Fruit fly (Drosophila melanogaster) whole organism, wandering third instar larva: ENCODE results near the gene hkb.

Experiments used
- Dif ChIP-seq: fragments of 200-275, 200-300 bp; sonication (Bioruptor generic); optimal IDR thresholded peaks from 2 replicates; lab custom pipeline; 2018; ENCODE audit warnings: missing biosample characterization, missing genetic modification characterization; ENCODE audit not compliant: partially characterized antibody
- Hnf4 ChIP-seq: fragments of 200-800 bp; sonication (Bioruptor generic); optimal IDR thresholded peaks from 2 replicates; lab custom pipeline; 2016; ENCODE audit warnings: missing biosample characterization, mild to moderate bottlenecking, missing genetic modification characterization
- Hr83 ChIP-seq: fragments of 200-300 bp; sonication (Bioruptor generic); optimal IDR thresholded peaks from 2 replicates; lab custom pipeline; 2016; ENCODE audit warnings: missing biosample characterization, mild to moderate bottlenecking, missing genetic modification characterization, moderate library complexity; ENCODE audit not compliant: poor library complexity, severe bottlenecking
- Jra ChIP-seq: sonication (Bioruptor generic); optimal IDR thresholded peaks from 2 replicates; lab custom pipeline; 2016; ENCODE audit warnings: missing biosample characterization, missing genetic modification characterization
- Myc ChIP-seq: fragments of >200 bp; optimal IDR thresholded peaks from 2 replicates; lab custom pipeline; 2017
- OdsH ChIP-seq: fragments of 200-800 bp; sonication (Bioruptor generic); optimal IDR thresholded peaks from 2 replicates; lab custom pipeline; 2016; ENCODE audit warnings: missing biosample characterization, mild to moderate bottlenecking, missing genetic modification characterization
- Rel ChIP-seq, 2 experiments: fragments of 200-800 bp; sonication (Bioruptor generic) in 1 of 2; optimal IDR thresholded peaks; 2 replicates in 1 of 2; 3 replicates in 1 of 2; lab custom pipeline; 2016 to 2019; ENCODE audit warnings: mild to moderate bottlenecking in 2 of 2, missing biosample characterization in 2 of 2, missing genetic modification characterization in 2 of 2, moderate library complexity in 1 of 2
- br ChIP-seq: fragments of 200-800 bp; sonication (Bioruptor generic); optimal IDR thresholded peaks from 2 replicates; lab custom pipeline; 2016; ENCODE audit warnings: missing biosample characterization, missing genetic modification characterization
- ey ChIP-seq: fragments of 200-800 bp; sonication (Bioruptor generic); optimal IDR thresholded peaks from 2 replicates; lab custom pipeline; 2016; ENCODE audit warnings: missing biosample characterization, missing genetic modification characterization
- psq ChIP-seq: fragments of 200-800 bp; sonication (Bioruptor generic); optimal IDR thresholded peaks from 3 replicates; lab custom pipeline; 2017; ENCODE audit warnings: missing biosample characterization, mild to moderate bottlenecking, missing genetic modification characterization, moderate library complexity
- usp ChIP-seq: fragments of >200 bp; optimal IDR thresholded peaks from 2 replicates; lab custom pipeline; 2017; ENCODE audit warnings: missing biosample characterization, missing genetic modification characterization

DNA sequence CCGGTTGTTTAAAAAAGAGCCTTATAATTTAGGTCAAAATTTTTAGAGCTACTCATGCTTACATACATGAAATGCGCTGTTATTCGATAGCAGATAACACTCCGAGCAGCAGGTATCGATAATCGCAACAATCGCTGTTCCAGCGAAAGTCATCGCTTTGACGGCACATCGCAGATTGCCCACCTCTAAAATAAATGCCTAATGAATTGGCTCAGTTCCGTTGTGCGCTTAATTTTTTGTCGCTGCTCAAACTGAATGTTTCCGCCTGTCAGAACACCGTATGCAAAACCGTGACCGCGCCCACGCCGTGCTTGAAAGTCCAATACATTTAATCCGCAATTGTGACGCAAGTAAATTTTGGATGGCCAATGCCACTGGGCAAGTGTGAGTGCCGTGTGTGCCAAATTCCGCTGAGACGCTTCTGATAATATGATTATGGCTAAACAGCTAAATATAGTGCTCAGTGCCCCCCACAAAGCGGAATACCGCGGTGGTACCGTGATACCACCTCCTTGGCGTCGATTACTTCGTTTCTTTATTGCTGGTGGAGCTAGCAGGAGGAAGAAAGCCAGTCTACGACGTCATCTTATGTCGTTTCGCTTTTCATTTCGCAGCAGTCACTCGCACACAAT lies 26.8 kb downstream of the hkb start, which contains the start of gene CG9795:
- TF ChIP-seq Myc (lab: Kevin White, UChicago) (no peak), Hr83 (GFP tag; lab: Kevin White, UChicago) (peak; percentile 30), ey (GFP tag; lab: Kevin White, UChicago) (no peak), OdsH (GFP tag; lab: Kevin White, UChicago) (peak; percentile 37), Hnf4 (GFP tag; lab: Kevin White, UChicago) (no peak), Rel (GFP tag; optimal IDR thresholded peaks at IDR 0.05; lab: Kevin White, UChicago) (no peak), Rel (tag; optimal IDR thresholded peaks at IDR 0.05; lab: Kevin White, UChicago) (peak; percentile 46), Dif (no peak), psq (GFP tag; lab: Kevin White, UChicago) (no peak), Jra (GFP tag; lab: Kevin White, UChicago) (peak; percentile 27), usp (no peak), br (GFP tag; lab: Kevin White, UChicago) (peak; percentile 32)
